Worm (Caenorhabditis elegans): ENCODE results near the gene T09A5.4.

Gene T09A5.4

ce11 chrII:7845571-7846236 is at the start of gene T09A5.4:
Gene T09A5.4, plus strand, starts transcription at chrII:7846186.
- no peak for TF ChIP-seq ets-7 (tag; optimal IDR thresholded peaks at IDR 0.05)
- no peak for TF ChIP-seq pes-1 (GFP tag; IDR thresholded peaks at IDR 0.05)
- TF ChIP-seq hnd-1 (tag; optimal IDR thresholded peaks at IDR 0.05), result no peak
- TF ChIP-seq ama-1 (optimal IDR thresholded peaks at IDR 0.05), result no peak
- no peak for TF ChIP-seq tbx-37 (GFP tag; conservative IDR thresholded peaks at IDR 0.05)
- TF ChIP-seq tbx-11 (GFP tag; IDR thresholded peaks at IDR 0.05), result no peak
- no peak for TF ChIP-seq hmg-4 (GFP tag; optimal IDR thresholded peaks at IDR 0.05)
- no peak for TF ChIP-seq tra-4 (tag; optimal IDR thresholded peaks at IDR 0.05)
- TF ChIP-seq ceh-36 (tag; optimal IDR thresholded peaks at IDR 0.05), result no peak
- no peak for TF ChIP-seq B0310.2 (tag; optimal IDR thresholded peaks at IDR 0.05)
- no peak for TF ChIP-seq aly-1 (tag; optimal IDR thresholded peaks at IDR 0.05)

ce11 chrII:7801255-7801654 is 44.7 kb upstream of the T09A5.4 start:
- TF ChIP-seq tbx-11 (GFP tag; IDR thresholded peaks at IDR 0.05), result no peak
- no peak for TF ChIP-seq pes-1 (GFP tag; IDR thresholded peaks at IDR 0.05)
- TF ChIP-seq tbx-37 (GFP tag; conservative IDR thresholded peaks at IDR 0.05), result no peak
- no peak for TF ChIP-seq B0310.2 (tag; optimal IDR thresholded peaks at IDR 0.05)
- TF ChIP-seq aly-1 (tag; optimal IDR thresholded peaks at IDR 0.05), result no peak
- no peak for TF ChIP-seq scrt-1 (GFP tag; IDR thresholded peaks at IDR 0.05)
- TF ChIP-seq hnd-1 (tag; optimal IDR thresholded peaks at IDR 0.05), result no peak

- TF ChIP-seq scrt-1 (GFP tag; IDR thresholded peaks at IDR 0.05) (no peak), tbx-37 (GFP tag; conservative IDR thresholded peaks at IDR 0.05) (no peak), ama-1 (optimal IDR thresholded peaks at IDR 0.05) (no peak), F13C5.2 (tag; optimal IDR thresholded peaks at IDR 0.05) (no peak), ets-7 (tag; optimal IDR thresholded peaks at IDR 0.05) (no peak), flt-1 (GFP tag; IDR thresholded peaks at IDR 0.05) (no peak), pes-1 (GFP tag; IDR thresholded peaks at IDR 0.05) (no peak), sea-1 (GFP tag; conservative IDR thresholded peaks at IDR 0.05) (no peak), B0310.2 (tag; optimal IDR thresholded peaks at IDR 0.05) (no peak)
Measured at ce11 chrII:7801899-7802298, 44.1 kb upstream of the T09A5.4 start.

- TF ChIP-seq sea-1 (GFP tag; conservative IDR thresholded peaks at IDR 0.05) (no peak), hmbx-1 (tag; optimal IDR thresholded peaks at IDR 0.05) (no peak), ceh-13 (GFP tag; optimal IDR thresholded peaks at IDR 0.05) (no peak), tra-4 (tag; optimal IDR thresholded peaks at IDR 0.05) (no peak), ceh-36 (tag; optimal IDR thresholded peaks at IDR 0.05) (no peak), B0310.2 (tag; optimal IDR thresholded peaks at IDR 0.05) (no peak), tbx-37 (GFP tag; conservative IDR thresholded peaks at IDR 0.05) (no peak), scrt-1 (GFP tag; IDR thresholded peaks at IDR 0.05) (no peak), pes-1 (GFP tag; IDR thresholded peaks at IDR 0.05) (no peak), ets-7 (tag; optimal IDR thresholded peaks at IDR 0.05) (no peak), ama-1 (optimal IDR thresholded peaks at IDR 0.05) (no peak), flt-1 (GFP tag; IDR thresholded peaks at IDR 0.05) (no peak), aly-1 (tag; optimal IDR thresholded peaks at IDR 0.05) (no peak)
Measured at ce11 chrII:7803174-7803573, 42.8 kb upstream of the T09A5.4 start.

- TF ChIP-seq ama-1 (optimal IDR thresholded peaks at IDR 0.05), result no peak
- TF ChIP-seq tbx-11 (GFP tag; IDR thresholded peaks at IDR 0.05), result no peak
- TF ChIP-seq hmg-4 (GFP tag; optimal IDR thresholded peaks at IDR 0.05), result no peak
- no peak for TF ChIP-seq ets-7 (tag; optimal IDR thresholded peaks at IDR 0.05)
- TF ChIP-seq tbx-37 (GFP tag; conservative IDR thresholded peaks at IDR 0.05), result no peak
- TF ChIP-seq sea-1 (GFP tag; conservative IDR thresholded peaks at IDR 0.05), result no peak
- no peak for TF ChIP-seq ceh-13 (GFP tag; optimal IDR thresholded peaks at IDR 0.05)
- TF ChIP-seq flt-1 (GFP tag; IDR thresholded peaks at IDR 0.05), result no peak
- no peak for TF ChIP-seq ceh-36 (tag; optimal IDR thresholded peaks at IDR 0.05)
- no peak for TF ChIP-seq pes-1 (GFP tag; IDR thresholded peaks at IDR 0.05)
Measured at ce11 chrII:7806054-7806453, 39.9 kb upstream of the T09A5.4 start.

- no peak for TF ChIP-seq tra-4 (tag; optimal IDR thresholded peaks at IDR 0.05)
Measured at ce11 chrII:7806872-7807271, 39.1 kb upstream of the T09A5.4 start.

- no peak for TF ChIP-seq ets-7 (tag; optimal IDR thresholded peaks at IDR 0.05)
- no peak for TF ChIP-seq hmbx-1 (tag; optimal IDR thresholded peaks at IDR 0.05)
- TF ChIP-seq scrt-1 (GFP tag; IDR thresholded peaks at IDR 0.05), result no peak
- no peak for TF ChIP-seq flt-1 (GFP tag; IDR thresholded peaks at IDR 0.05)
- no peak for TF ChIP-seq ceh-36 (tag; optimal IDR thresholded peaks at IDR 0.05)
- no peak for TF ChIP-seq B0310.2 (tag; optimal IDR thresholded peaks at IDR 0.05)
- no peak for TF ChIP-seq ama-1 (optimal IDR thresholded peaks at IDR 0.05)
- TF ChIP-seq hnd-1 (tag; optimal IDR thresholded peaks at IDR 0.05), result no peak
- TF ChIP-seq pes-1 (GFP tag; IDR thresholded peaks at IDR 0.05), result no peak
- TF ChIP-seq sea-1 (GFP tag; conservative IDR thresholded peaks at IDR 0.05), result no peak
- TF ChIP-seq F13C5.2 (tag; optimal IDR thresholded peaks at IDR 0.05), result no peak
- TF ChIP-seq tra-4 (tag; optimal IDR thresholded peaks at IDR 0.05), result no peak
- TF ChIP-seq tbx-37 (GFP tag; conservative IDR thresholded peaks at IDR 0.05), result no peak
- TF ChIP-seq aly-1 (tag; optimal IDR thresholded peaks at IDR 0.05), result no peak
- TF ChIP-seq hmg-4 (GFP tag; optimal IDR thresholded peaks at IDR 0.05), result no peak
Measured at ce11 chrII:7808153-7808552, 37.8 kb upstream of the T09A5.4 start.

- no peak for TF ChIP-seq B0310.2 (tag; optimal IDR thresholded peaks at IDR 0.05)
- no peak for TF ChIP-seq scrt-1 (GFP tag; IDR thresholded peaks at IDR 0.05)
- TF ChIP-seq F13C5.2 (tag; optimal IDR thresholded peaks at IDR 0.05), result no peak
- no peak for TF ChIP-seq ama-1 (optimal IDR thresholded peaks at IDR 0.05)
- no peak for TF ChIP-seq tbx-11 (GFP tag; IDR thresholded peaks at IDR 0.05)
- TF ChIP-seq tbx-37 (GFP tag; conservative IDR thresholded peaks at IDR 0.05), result no peak
- TF ChIP-seq tra-4 (tag; optimal IDR thresholded peaks at IDR 0.05), result no peak
- no peak for TF ChIP-seq aly-1 (tag; optimal IDR thresholded peaks at IDR 0.05)
- no peak for TF ChIP-seq pes-1 (GFP tag; IDR thresholded peaks at IDR 0.05)
Measured at ce11 chrII:7808950-7809349, 37.0 kb upstream of the T09A5.4 start.
